Fruit fly (Drosophila melanogaster): ENCODE data around the gene CG5391.
A peak's percentile ranks its signal among the peaks of the same experiment; 100 is the strongest.

The CG5391 gene

dm6 chr3R:22367126-22368076, 33.5 kb upstream of the CG5391 start, which contains the start of the genes Polr3F and PyK (continued):
- peak; percentile 38 for TF ChIP-seq CG8388 (GFP tag; optimal IDR thresholded peaks at IDR 0.05)
- TF ChIP-seq h (optimal IDR thresholded peaks at IDR 0.05), result no peak
- peak; percentile 50; the same call in 1 of the 2 replicates for TF ChIP-seq CG31441 (GFP tag; IDR thresholded peaks at IDR 0.05)
- TF ChIP-seq CG10979 (tag; optimal IDR thresholded peaks at IDR 0.05), result peak; percentile 1
- peak; percentile 14 for TF ChIP-seq CG10147 (GFP tag; optimal IDR thresholded peaks at IDR 0.05)
- peak; percentile 25 for TF ChIP-seq dm (GFP tag; optimal IDR thresholded peaks at IDR 0.05)
- TF ChIP-seq Hr3 (GFP tag; optimal IDR thresholded peaks at IDR 0.05), result no peak
- no peak for TF ChIP-seq Dbx (GFP tag; IDR thresholded peaks at IDR 0.05)
- TF ChIP-seq CG12391 (tag; optimal IDR thresholded peaks at IDR 0.05), result peak; percentile 73
- peak; percentile 50 for TF ChIP-seq Nf-YC (tag; optimal IDR thresholded peaks at IDR 0.05)
- no peak for TF ChIP-seq Eip74EF (GFP tag; optimal IDR thresholded peaks at IDR 0.05)
- peak; percentile 71 for TF ChIP-seq E2f2 (GFP tag; IDR thresholded peaks at IDR 0.05)
- TF ChIP-seq Scr (GFP tag; IDR thresholded peaks at IDR 0.05; ENCODE audit: partially characterized antibody), result peak; percentile 7; the same call in 1 of the 2 replicates
- peak; percentile 33 for TF ChIP-seq sqz (GFP tag; optimal IDR thresholded peaks at IDR 0.05)
- TF ChIP-seq ewg (GFP tag; optimal IDR thresholded peaks at IDR 0.05), result no peak
- peak; percentile 32 for TF ChIP-seq CG2116 (GFP tag; optimal IDR thresholded peaks at IDR 0.05)
- TF ChIP-seq row (GFP tag; IDR thresholded peaks at IDR 0.05), result peak; percentile 74
- TF ChIP-seq sug (tag; optimal IDR thresholded peaks at IDR 0.05), result peak; percentile 44
- TF ChIP-seq Pdp1 (GFP tag; optimal IDR thresholded peaks at IDR 0.05), result peak in 1 of 2 experiments; percentile 79
- peak; percentile 34 for TF ChIP-seq CG18262 (tag; optimal IDR thresholded peaks at IDR 0.05)
- peak; percentile 64 for TF ChIP-seq Jarid2 (GFP tag; optimal IDR thresholded peaks at IDR 0.05)
- peak; percentile 33; the same call in 1 of the 3 replicates for TF ChIP-seq ci (GFP tag; IDR thresholded peaks at IDR 0.05)
- TF ChIP-seq Xbp1 (GFP tag; optimal IDR thresholded peaks at IDR 0.05), result peak; percentile 30
- peak; percentile 19 for TF ChIP-seq CG33557 (GFP tag; optimal IDR thresholded peaks at IDR 0.05)
- no peak for TF ChIP-seq Rx (GFP tag; IDR thresholded peaks at IDR 0.05)
- TF ChIP-seq Sin3A (optimal IDR thresholded peaks at IDR 0.05), result peak; percentile 18
- TF ChIP-seq CG15696 (tag; optimal IDR thresholded peaks at IDR 0.05), result peak; percentile 13
- TF ChIP-seq pum (GFP tag; optimal IDR thresholded peaks at IDR 0.05), result no peak
- peak; percentile 2 for TF ChIP-seq Deaf1 (tag; optimal IDR thresholded peaks at IDR 0.05)
- TF ChIP-seq CG17385 (GFP tag; optimal IDR thresholded peaks at IDR 0.05), result peak; percentile 98
- TF ChIP-seq insv (GFP tag; optimal IDR thresholded peaks at IDR 0.05), result peak; percentile 68 to 95
- peak; percentile 23 for TF ChIP-seq Ets65A (GFP tag)
- TF ChIP-seq TFAM (GFP tag; optimal IDR thresholded peaks at IDR 0.05), result no peak
- peak; percentile 27 for TF ChIP-seq CG4854 (GFP tag; optimal IDR thresholded peaks at IDR 0.05)
- TF ChIP-seq Sox102F (GFP tag; optimal IDR thresholded peaks at IDR 0.05), result peak; percentile 30
- TF ChIP-seq B-H2 (GFP tag; optimal IDR thresholded peaks at IDR 0.05), result no peak
- TF ChIP-seq CG3838 (GFP tag; optimal IDR thresholded peaks at IDR 0.05), result peak; percentile 26
- TF ChIP-seq btn (GFP tag; optimal IDR thresholded peaks at IDR 0.05), result no peak
- TF ChIP-seq CG4617 (GFP tag; optimal IDR thresholded peaks at IDR 0.05; ENCODE audit: borderline replicate concordance), result peak; percentile 30
- TF ChIP-seq Chrac-16 (GFP tag; optimal IDR thresholded peaks at IDR 0.05), result peak; percentile 8
- peak; percentile 14 for TF ChIP-seq ind (GFP tag; optimal IDR thresholded peaks at IDR 0.05)
- TF ChIP-seq pzg (GFP tag; optimal IDR thresholded peaks at IDR 0.05), result peak; percentile 60
- no peak for TF ChIP-seq CG13624 (GFP tag; optimal IDR thresholded peaks at IDR 0.05)
- no peak for TF ChIP-seq oc (tag; optimal IDR thresholded peaks at IDR 0.05)
- peak; percentile 52 for TF ChIP-seq CG15269 (tag; optimal IDR thresholded peaks at IDR 0.05)
- TF ChIP-seq Ets97D (GFP tag; optimal IDR thresholded peaks at IDR 0.05), result peak; percentile 36
- TF ChIP-seq eve (GFP tag; optimal IDR thresholded peaks at IDR 0.05), result no peak
- peak; percentile 51 for TF ChIP-seq YL-1 (GFP tag; optimal IDR thresholded peaks at IDR 0.05)

All from whole organism, embryonic.